Fruit fly (Drosophila melanogaster): ENCODE data around the gene egh.

DNA sequence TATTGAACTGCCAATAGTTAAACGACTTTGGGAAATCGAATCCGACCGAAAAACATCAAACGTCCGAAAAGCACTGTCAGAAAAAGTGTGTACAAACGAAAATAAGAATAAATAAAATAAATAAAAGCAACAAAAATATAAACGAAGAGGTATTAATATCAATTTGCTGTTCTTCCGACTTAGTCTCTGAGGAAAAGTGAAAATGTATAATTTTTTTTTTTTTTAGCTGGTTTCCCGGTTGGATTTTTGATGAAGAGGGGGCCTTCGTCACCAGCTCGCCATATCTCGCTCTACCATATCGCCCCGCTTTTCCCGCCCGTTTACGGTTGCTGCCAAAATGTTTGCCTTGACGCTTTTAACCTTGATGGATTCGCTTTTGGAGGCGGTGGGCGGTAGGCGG, 50.3 kb downstream of the egh start:
- no peak for TF ChIP-seq cnc (optimal IDR thresholded peaks at IDR 0.05)
- TF ChIP-seq pad (GFP tag; optimal IDR thresholded peaks at IDR 0.05), result no peak
